Fruit fly (Drosophila melanogaster): Measurements from ENCODE around the gene CG10026.

The CG10026 gene

DNA sequence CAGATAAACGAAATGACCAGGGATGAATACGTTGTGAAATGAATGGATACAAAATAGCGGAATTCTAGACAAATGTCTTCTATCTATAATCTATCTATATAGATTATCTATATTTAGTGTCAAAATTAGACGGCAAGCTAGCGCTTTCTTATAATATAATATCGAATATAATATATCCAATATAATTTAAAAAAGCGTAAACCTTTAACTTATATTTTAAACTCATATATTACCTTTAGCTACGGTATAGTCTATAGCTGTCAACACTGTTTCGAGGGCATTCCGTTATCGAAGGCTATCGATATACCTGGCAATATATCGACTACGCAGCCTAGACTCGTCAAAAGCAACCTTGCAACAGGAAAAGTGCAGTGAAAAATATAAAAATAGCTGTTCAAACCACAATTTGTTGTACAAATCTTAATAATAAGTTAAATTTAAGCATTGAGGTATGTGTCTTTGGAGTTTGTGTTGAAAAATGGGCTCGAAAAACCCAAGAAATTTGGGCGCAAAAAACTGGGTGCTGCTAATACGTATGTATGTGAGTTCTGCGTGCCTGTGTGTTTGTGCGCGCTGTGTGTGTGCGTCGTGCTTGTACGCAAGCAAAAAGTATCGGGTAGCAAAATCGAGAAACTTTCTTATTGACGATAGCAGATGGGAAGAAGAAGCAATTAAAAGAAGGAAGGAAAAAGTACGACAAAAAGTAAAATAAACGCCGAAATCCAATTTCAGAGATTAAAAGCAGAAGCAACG lies 39.1 kb downstream of the CG10026 start, which contains the start of the genes swm and Ctu2:
Gene swm (plus strand): TSS at position 318 of the 753 bp plus-strand sequence.
Gene Ctu2 (minus strand): TSS at position 320 of the 753 bp plus-strand sequence.
- TF ChIP-seq eg (GFP tag; IDR thresholded peaks at IDR 0.05) = peak; percentile 40; the same call in 1 of the 3 replicates
- peak; percentile 72 for TF ChIP-seq CG3032 (tag; optimal IDR thresholded peaks at IDR 0.05)
- TF ChIP-seq Gug (GFP tag; IDR thresholded peaks at IDR 0.05) = peak; percentile 42
- TF ChIP-seq fd85E (GFP tag; optimal IDR thresholded peaks at IDR 0.05) = no peak
- TF ChIP-seq achi (GFP tag; optimal IDR thresholded peaks at IDR 0.05) = peak; percentile 58
- TF ChIP-seq lz (GFP tag; optimal IDR thresholded peaks at IDR 0.05) = peak; percentile 37
- TF ChIP-seq CG8119 (GFP tag; IDR thresholded peaks at IDR 0.05) = peak; percentile 50; the same call in 1 of the 3 replicates
- no peak for TF ChIP-seq CG9139 (GFP tag; optimal IDR thresholded peaks at IDR 0.05)
- peak; percentile 71 for TF ChIP-seq svp (GFP tag)
- no peak for TF ChIP-seq Smox (GFP tag; optimal IDR thresholded peaks at IDR 0.05)
- no peak for TF ChIP-seq CG34406 (GFP tag; optimal IDR thresholded peaks at IDR 0.05)
- no peak for TF ChIP-seq CG10631 (GFP tag; optimal IDR thresholded peaks at IDR 0.05)
- peak; percentile 41 for TF ChIP-seq esn (GFP tag; optimal IDR thresholded peaks at IDR 0.05)
- peak; percentile 8 for TF ChIP-seq CG31627 (GFP tag; optimal IDR thresholded peaks at IDR 0.05)
- no peak for TF ChIP-seq CG6808 (GFP tag; optimal IDR thresholded peaks at IDR 0.05)
- TF ChIP-seq Met (GFP tag; optimal IDR thresholded peaks at IDR 0.05) = no peak

DNA sequence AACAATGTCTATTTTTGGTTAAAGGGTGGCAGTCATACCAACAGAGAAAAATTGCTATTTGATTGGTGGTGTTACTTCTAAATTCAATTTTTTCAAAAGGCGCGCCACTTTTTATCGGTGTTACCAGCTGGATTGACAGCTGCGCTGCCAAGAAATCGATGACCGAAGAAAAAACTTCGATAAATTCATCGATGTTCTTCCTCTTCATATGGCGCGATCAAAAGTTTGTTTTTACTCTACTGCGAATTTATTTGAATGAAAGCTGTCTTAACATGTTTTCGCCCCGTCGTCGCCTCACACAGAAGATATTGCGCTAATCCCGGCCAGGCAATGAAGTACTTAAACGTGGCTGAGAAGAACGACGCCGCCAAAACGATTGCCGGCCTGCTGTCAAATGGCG lies 43.9 kb downstream of the CG10026 start, which contains the start of gene Top3alpha:
Gene Top3alpha (plus strand): TSS at position 186 of the 400 bp plus-strand sequence.
- TF ChIP-seq svp (GFP tag) = no peak
- TF ChIP-seq vri (GFP tag; optimal IDR thresholded peaks at IDR 0.05) = no peak
- no peak for TF ChIP-seq CG1621 (tag; optimal IDR thresholded peaks at IDR 0.05)
- TF ChIP-seq CG6276 (GFP tag; optimal IDR thresholded peaks at IDR 0.05) = no peak
- no peak for TF ChIP-seq Eip93F (GFP tag; optimal IDR thresholded peaks at IDR 0.05)
- no peak for TF ChIP-seq ss (GFP tag; optimal IDR thresholded peaks at IDR 0.05)
- TF ChIP-seq Met (GFP tag; optimal IDR thresholded peaks at IDR 0.05) = no peak
- TF ChIP-seq lz (GFP tag; optimal IDR thresholded peaks at IDR 0.05) = no peak
- no peak for TF ChIP-seq Sox102F (GFP tag; optimal IDR thresholded peaks at IDR 0.05)
- TF ChIP-seq Eip75B (GFP tag; optimal IDR thresholded peaks at IDR 0.05) = no peak
- no peak for TF ChIP-seq Hr4 (GFP tag; optimal IDR thresholded peaks at IDR 0.05)
- no peak for TF ChIP-seq dac (GFP tag; optimal IDR thresholded peaks at IDR 0.05)
- no peak for TF ChIP-seq Sox14 (GFP tag; optimal IDR thresholded peaks at IDR 0.05)
- no peak for TF ChIP-seq fd59A (GFP tag; optimal IDR thresholded peaks at IDR 0.05)
- no peak for TF ChIP-seq CG6854 (GFP tag; optimal IDR thresholded peaks at IDR 0.05)
- no peak for TF ChIP-seq CG34406 (GFP tag; optimal IDR thresholded peaks at IDR 0.05)
- no peak for TF ChIP-seq pdm3 (GFP tag; optimal IDR thresholded peaks at IDR 0.05)
- no peak for TF ChIP-seq CG32006 (GFP tag; optimal IDR thresholded peaks at IDR 0.05)
- no peak for TF ChIP-seq CG11762 (GFP tag; optimal IDR thresholded peaks at IDR 0.05; ENCODE audit: insufficient read depth)

DNA sequence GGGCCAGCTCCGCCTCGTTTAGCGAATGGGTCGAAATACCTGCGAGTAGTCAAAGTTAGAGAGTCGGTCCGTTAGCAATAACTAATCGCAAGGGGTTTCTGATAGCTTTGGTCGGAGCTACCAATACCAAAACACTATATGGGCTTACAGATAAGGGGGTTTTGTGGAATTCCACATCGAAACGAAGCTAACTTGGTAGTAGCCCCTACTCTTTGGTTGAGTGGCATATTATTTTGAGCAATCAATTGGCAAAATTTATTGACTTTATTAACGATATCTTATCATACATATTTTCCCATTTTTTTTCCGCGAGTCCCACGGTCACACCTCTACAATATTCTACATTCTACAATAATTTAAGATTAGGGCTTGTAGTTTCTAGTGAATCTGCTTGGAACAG lies 52.3 kb downstream of the CG10026 start:
- TF ChIP-seq CG10669 (GFP tag; optimal IDR thresholded peaks at IDR 0.05) (no peak), CG6854 (GFP tag; optimal IDR thresholded peaks at IDR 0.05) (no peak), Hr38 (GFP tag; optimal IDR thresholded peaks at IDR 0.05) (no peak), esn (GFP tag; optimal IDR thresholded peaks at IDR 0.05) (no peak), CG6792 (GFP tag; optimal IDR thresholded peaks at IDR 0.05) (no peak), CG7368 (GFP tag; optimal IDR thresholded peaks at IDR 0.05) (no peak), vri (GFP tag; optimal IDR thresholded peaks at IDR 0.05) (no peak), achi (GFP tag; optimal IDR thresholded peaks at IDR 0.05) (no peak), CG31627 (GFP tag; optimal IDR thresholded peaks at IDR 0.05) (no peak), Blimp-1 (GFP tag; optimal IDR thresholded peaks at IDR 0.05) (no peak)
